Fruit fly (Drosophila melanogaster) whole organism, pupa: ENCODE results near the gene Sec13.

Experiments used
- CG10348 ChIP-seq: fragments of 200-800 bp; sonication (Bioruptor generic); IDR thresholded peaks from 2 replicates; pipeline ENCODE4 v1.3.6; 2022; ENCODE audit warnings: missing biosample characterization, missing genetic modification characterization
- CG14655 ChIP-seq: fragments of 200-800 bp; sonication (Bioruptor generic); optimal IDR thresholded peaks from 3 replicates; lab custom pipeline; 2017; ENCODE audit warnings: mild to moderate bottlenecking, missing biosample characterization, missing genetic modification reagents, missing genetic modification characterization
- CG15710 ChIP-seq: fragments of 200-800 bp; sonication (Bioruptor generic); optimal IDR thresholded peaks from 2 replicates; lab custom pipeline; 2018; ENCODE audit warnings: missing biosample characterization, mild to moderate bottlenecking, missing genetic modification characterization, moderate library complexity
- CG32121 ChIP-seq: fragments of 200-800 bp; sonication (Bioruptor generic); IDR thresholded peaks from 2 replicates; pipeline ENCODE4 v1.3.6; 2022; ENCODE audit warnings: missing biosample characterization, missing genetic modification characterization
- CG34367 ChIP-seq: fragments of 200-800 bp; sonication (Bioruptor generic); optimal IDR thresholded peaks from 2 replicates; lab custom pipeline; 2018; ENCODE audit warnings: missing biosample characterization, mild to moderate bottlenecking, missing genetic modification characterization
- CG8301 ChIP-seq: fragments of 200-800 bp; sonication (Bioruptor generic); optimal IDR thresholded peaks from 2 replicates; lab custom pipeline; 2018; ENCODE audit warnings: missing biosample characterization, mild to moderate bottlenecking, missing genetic modification characterization
- CG9948 ChIP-seq: fragments of 200-800 bp; sonication (Bioruptor generic); optimal IDR thresholded peaks from 2 replicates; lab custom pipeline; 2018; ENCODE audit warnings: missing biosample characterization, mild to moderate bottlenecking, missing genetic modification characterization, moderate library complexity
- D1 ChIP-seq: fragments of 200-800 bp; sonication (Bioruptor generic); optimal IDR thresholded peaks from 2 replicates; lab custom pipeline; 2018; ENCODE audit warnings: missing biosample characterization, mild to moderate bottlenecking, missing genetic modification characterization, moderate library complexity
- Pif1B ChIP-seq: fragments of 200-800 bp; sonication (Bioruptor generic); optimal IDR thresholded peaks from 3 replicates; lab custom pipeline; 2016; ENCODE audit warnings: missing biosample characterization, missing genetic modification characterization

dm6 chr3R:23310151-23310550, 45.9 kb upstream of the Sec13 start:
- TF ChIP-seq CG8301 (tag; lab: Kevin White, UChicago): no peak
- TF ChIP-seq Pif1B (GFP tag; lab: Kevin White, UChicago): no peak
- no peak for TF ChIP-seq D1 (tag; lab: Kevin White, UChicago)
- no peak for TF ChIP-seq CG15710 (tag; lab: Kevin White, UChicago)
- TF ChIP-seq CG9948 (tag; lab: Kevin White, UChicago): no peak
- no peak for TF ChIP-seq CG34367 (tag; lab: Kevin White, UChicago)
- no peak for TF ChIP-seq CG14655 (GFP tag; lab: Kevin White, UChicago)
- TF ChIP-seq CG10348 (GFP tag; lab: Robert Waterston, UW): no peak
- no peak for TF ChIP-seq CG32121 (GFP tag; lab: Robert Waterston, UW)
